Worm (Caenorhabditis elegans) whole organism, mixed stage, embryonic: Measurements from ENCODE around the gene F54B8.4.
"Not testable (repeated sequence)": the region's sequence is repeated elsewhere in the genome, so short reads cannot be mapped to it uniquely, and the experiment has no call there.

Experiments used
- M03D4.4 ChIP-seq: sonication (generic microtip); optimal IDR thresholded peaks from 2 replicates; lab custom pipeline; 2017; ENCODE audit warnings: mild to moderate bottlenecking, missing genetic modification characterization, missing compliant biosample characterization
- bed-3 ChIP-seq: fragments of 200-800 bp; sonication (Bioruptor generic); optimal IDR thresholded peaks from 3 replicates; lab custom pipeline; 2018; ENCODE audit warnings: mild to moderate bottlenecking, missing genetic modification characterization, moderate library complexity, missing compliant biosample characterization
- blmp-1 ChIP-seq: fragments of 150-350 bp; optimal IDR thresholded peaks from 2 replicates; lab custom pipeline; 2014; ENCODE audit warnings: missing biosample characterization, missing genetic modification characterization
- ceh-43 ChIP-seq: fragments of 200-800 bp; sonication (Bioruptor generic); optimal IDR thresholded peaks from 2 replicates; lab custom pipeline; 2018; ENCODE audit warnings: mild to moderate bottlenecking, missing genetic modification characterization, moderate library complexity, missing compliant biosample characterization
- ceh-83 ChIP-seq: fragments of 200-800 bp; sonication (Bioruptor generic); optimal IDR thresholded peaks from 2 replicates; lab custom pipeline; 2018; ENCODE audit warnings: mild to moderate bottlenecking, missing genetic modification characterization, missing compliant biosample characterization
- ces-1 ChIP-seq: fragments of 150-350 bp; optimal IDR thresholded peaks from 2 replicates; lab custom pipeline; 2014; ENCODE audit warnings: missing biosample characterization, missing genetic modification reagents, missing genetic modification characterization
- cnd-1 ChIP-seq: fragments of 200-800 bp; sonication (Bioruptor generic); optimal IDR thresholded peaks from 2 replicates; lab custom pipeline; 2018; ENCODE audit warnings: mild to moderate bottlenecking, missing genetic modification characterization, missing compliant biosample characterization
- drap-1 ChIP-seq: fragments of 200-800 bp; sonication (Bioruptor generic); optimal IDR thresholded peaks from 3 replicates; lab custom pipeline; 2018; ENCODE audit warnings: mild to moderate bottlenecking, missing genetic modification characterization, missing compliant biosample characterization
- elt-1 ChIP-seq: sonication (generic microtip); optimal IDR thresholded peaks from 2 replicates; lab custom pipeline; 2017; ENCODE audit warnings: missing genetic modification characterization, mild to moderate bottlenecking, missing compliant biosample characterization, antibody characterized with exemption, moderate library complexity, borderline replicate concordance; ENCODE audit not compliant: insufficient read depth
- elt-3 ChIP-seq: fragments of 150-350 bp; optimal IDR thresholded peaks from 2 replicates; lab custom pipeline; 2014; ENCODE audit warnings: missing biosample characterization, missing genetic modification characterization
- flh-1 ChIP-seq: fragments of 200-800 bp; sonication (Bioruptor generic); optimal IDR thresholded peaks from 2 replicates; lab custom pipeline; 2018; ENCODE audit warnings: mild to moderate bottlenecking, missing genetic modification characterization, moderate library complexity, missing compliant biosample characterization
- lin-13 ChIP-seq: fragments of 150-350 bp; optimal IDR thresholded peaks from 2 replicates; lab custom pipeline; 2014; ENCODE audit warnings: missing biosample characterization, missing genetic modification characterization
- lsy-2 ChIP-seq: fragments of 150-350 bp; optimal IDR thresholded peaks from 2 replicates; lab custom pipeline; 2014; ENCODE audit warnings: missing biosample characterization, missing genetic modification characterization
- mab-5 ChIP-seq: fragments of 150-350 bp; optimal IDR thresholded peaks from 2 replicates; lab custom pipeline; 2014; ENCODE audit warnings: missing biosample characterization, missing genetic modification characterization
- mep-1 ChIP-seq: fragments of 150-350 bp; optimal IDR thresholded peaks from 2 replicates; lab custom pipeline; 2017; ENCODE audit warnings: missing biosample characterization, missing genetic modification reagents, missing genetic modification characterization, inconsistent platforms
- mls-2 ChIP-seq: sonication (generic microtip); optimal IDR thresholded peaks from 2 replicates; lab custom pipeline; 2016; ENCODE audit warnings: mild to moderate bottlenecking, missing genetic modification characterization, moderate library complexity, missing compliant biosample characterization
- nhr-12 ChIP-seq: fragments of 150-350 bp; optimal IDR thresholded peaks from 2 replicates; lab custom pipeline; 2014; ENCODE audit warnings: missing biosample characterization, missing genetic modification characterization
- nhr-2 ChIP-seq: fragments of 150-350 bp; optimal IDR thresholded peaks from 2 replicates; lab custom pipeline; 2014; ENCODE audit warnings: missing biosample characterization, missing genetic modification characterization
- nhr-237 ChIP-seq: fragments of 150-350 bp; optimal IDR thresholded peaks from 2 replicates; lab custom pipeline; 2014; ENCODE audit warnings: missing biosample characterization, missing genetic modification characterization
- nhr-28 ChIP-seq: fragments of 150-350 bp; optimal IDR thresholded peaks from 2 replicates; lab custom pipeline; 2014; ENCODE audit warnings: missing biosample characterization, missing genetic modification characterization
- nhr-76 ChIP-seq: sonication (generic microtip); optimal IDR thresholded peaks from 2 replicates; lab custom pipeline; 2017; ENCODE audit warnings: missing biosample characterization, missing genetic modification characterization
- pha-4 ChIP-seq: fragments of 150-350 bp; optimal IDR thresholded peaks from 2 replicates; lab custom pipeline; 2018; ENCODE audit warnings: missing biosample characterization, missing genetic modification reagents, missing genetic modification characterization
- sem-2 ChIP-seq: fragments of 200-800 bp; sonication (Bioruptor generic); optimal IDR thresholded peaks from 2 replicates; lab custom pipeline; 2018; ENCODE audit warnings: mild to moderate bottlenecking, missing genetic modification characterization, missing compliant biosample characterization
- snpc-4 ChIP-seq: fragments of 150-350 bp; optimal IDR thresholded peaks from 2 replicates; lab custom pipeline; 2014; ENCODE audit warnings: missing biosample characterization, missing genetic modification characterization
- sptf-1 ChIP-seq: sonication (generic microtip); optimal IDR thresholded peaks from 2 replicates; lab custom pipeline; 2017; ENCODE audit warnings: mild to moderate bottlenecking, missing genetic modification characterization, moderate library complexity, missing compliant biosample characterization
- unc-120 ChIP-seq: sonication (generic microtip); optimal IDR thresholded peaks from 2 replicates; lab custom pipeline; 2017; ENCODE audit warnings: missing genetic modification characterization, missing compliant biosample characterization; ENCODE audit not compliant: poor library complexity, severe bottlenecking
- unc-62 ChIP-seq: fragments of 150-350 bp; optimal IDR thresholded peaks from 2 replicates; lab custom pipeline; 2014; ENCODE audit warnings: missing biosample characterization, missing genetic modification reagents, missing genetic modification characterization
- zip-8 ChIP-seq: fragments of 150-350 bp; optimal IDR thresholded peaks from 2 replicates; lab custom pipeline; 2014; ENCODE audit warnings: missing biosample characterization, missing genetic modification characterization
- ztf-11 ChIP-seq: fragments of 150-350 bp; optimal IDR thresholded peaks from 2 replicates; lab custom pipeline; 2014; ENCODE audit warnings: missing biosample characterization, missing genetic modification characterization

The F54B8.4 gene

DNA sequence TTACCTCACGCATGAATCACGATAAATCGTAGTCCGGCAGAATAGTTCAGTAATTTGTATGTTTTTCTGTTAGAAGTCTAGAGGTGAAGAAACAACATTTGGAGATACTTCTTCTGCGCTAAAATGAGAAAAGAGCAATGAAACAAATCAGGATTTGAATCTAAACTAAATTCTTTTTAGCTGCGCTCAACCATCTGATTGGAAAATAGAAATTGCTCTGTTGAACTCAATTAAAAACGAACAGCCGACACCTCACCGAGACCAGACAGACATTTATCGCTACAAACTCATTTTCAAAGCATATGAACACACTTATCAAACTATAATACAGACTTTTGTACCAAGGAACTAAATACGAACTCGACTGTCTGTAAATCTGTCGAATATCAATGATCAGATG lies 13.6 kb upstream of the F54B8.4 start, which contains the start of gene T26E4.9:
Gene T26E4.9 (minus strand): TSS at position 101 of the 400 bp plus-strand sequence.
- TF ChIP-seq elt-3, nhr-76, M03D4.4 (tag; lab: Kevin White, UChicago): not testable (repeated sequence)

ce11 chrV:15803079-15803478 lies 13.1 kb upstream of the F54B8.4 start, which contains the start of gene srd-27:
Gene srd-27, plus strand, starts transcription at chrV:15803379.
- not testable (repeated sequence) for TF ChIP-seq nhr-76 (tag; lab: Kevin White, UChicago); sem-2 (GFP tag; lab: Kevin White, UChicago); ces-1 (GFP tag; lab: Kevin White, UChicago)

- TF ChIP-seq bed-3 (GFP tag; lab: Kevin White, UChicago); drap-1; sptf-1 (tag; lab: Kevin White, UChicago): not testable (repeated sequence)
Measured at ce11 chrV:15803748-15804147, 12.4 kb upstream of the F54B8.4 start, which contains the start of gene T26E4.18. Gene T26E4.18, minus strand, starts transcription at chrV:15803848.

DNA sequence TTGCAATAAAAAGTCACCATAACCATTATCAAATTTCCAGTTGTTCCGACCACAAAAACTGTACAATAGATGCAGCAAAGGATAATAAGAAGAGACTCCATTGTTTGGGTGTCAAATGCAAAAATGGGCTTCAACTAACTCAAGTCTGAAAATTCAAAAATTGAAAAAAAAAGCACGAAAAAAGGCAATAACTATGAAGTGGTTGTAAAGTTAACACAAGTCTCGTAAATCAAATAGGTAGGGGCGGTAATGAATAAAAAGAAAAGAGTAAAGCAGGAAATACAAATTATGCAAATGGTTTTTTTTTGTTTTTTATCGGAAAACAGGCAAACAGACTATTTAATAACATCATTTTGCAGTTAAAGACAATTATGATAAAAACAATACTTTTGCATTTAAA lies 8.8 kb upstream of the F54B8.4 start, which contains the start of gene srsx-38:
Gene srsx-38 (minus strand): TSS at position 101 of the 400 bp plus-strand sequence.
- TF ChIP-seq lin-13, ceh-83, nhr-12: not testable (repeated sequence)

ce11 chrV:15809543-15809942 lies 6.6 kb upstream of the F54B8.4 start, which contains the start of gene srsx-36:
Gene srsx-36, minus strand, starts transcription at chrV:15809643.
- TF ChIP-seq ceh-43 (GFP tag; lab: Kevin White, UChicago) (no peak), unc-62 (GFP tag; lab: Kevin White, UChicago) (no peak), cnd-1 (tag; lab: Kevin White, UChicago) (no peak), zip-8 (tag; lab: Kevin White, UChicago) (no peak)

DNA sequence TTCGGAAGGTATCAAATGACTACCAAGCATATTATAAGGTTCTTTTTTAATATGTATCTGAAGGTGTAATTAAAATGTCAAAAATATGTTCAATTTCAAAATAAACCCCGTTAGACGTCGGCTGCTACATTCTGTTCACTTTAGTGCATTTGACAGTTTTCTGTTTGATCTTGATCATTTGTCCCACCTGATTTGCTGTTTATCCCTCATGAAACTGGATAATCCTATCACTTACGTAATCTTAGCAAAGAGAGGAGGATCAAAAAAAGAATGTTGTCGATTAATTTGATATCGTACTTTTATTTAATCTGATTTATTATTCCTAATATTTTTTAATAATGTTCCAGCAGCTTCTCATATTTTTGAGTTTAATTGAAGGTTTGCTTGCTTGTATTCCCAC lies 5.7 kb upstream of the F54B8.4 start, which contains the start of gene F54B8.1:
Gene F54B8.1 (plus strand): TSS at position 301 of the 400 bp plus-strand sequence.
- TF ChIP-seq lsy-2 (tag; lab: Kevin White, UChicago): no peak
- TF ChIP-seq nhr-237 (tag; lab: Kevin White, UChicago): no peak
- TF ChIP-seq M03D4.4 (tag; lab: Kevin White, UChicago): no peak
- no peak for TF ChIP-seq bed-3 (GFP tag; lab: Kevin White, UChicago)
- TF ChIP-seq mls-2: no peak
- no peak for TF ChIP-seq nhr-2 (tag; lab: Kevin White, UChicago)
- no peak for TF ChIP-seq drap-1
- TF ChIP-seq sem-2 (GFP tag; lab: Kevin White, UChicago): no peak
- TF ChIP-seq flh-1: no peak
- TF ChIP-seq elt-3 (tag; lab: Kevin White, UChicago): no peak
- no peak for TF ChIP-seq ces-1 (GFP tag; lab: Kevin White, UChicago)
- TF ChIP-seq unc-62 (GFP tag; lab: Kevin White, UChicago): no peak
- TF ChIP-seq snpc-4: no peak
- no peak for TF ChIP-seq nhr-28 (tag; lab: Kevin White, UChicago)
- no peak for TF ChIP-seq mep-1 (tag; lab: Kevin White, UChicago)
- no peak for TF ChIP-seq ceh-43 (GFP tag; lab: Kevin White, UChicago)
- no peak for TF ChIP-seq mab-5
- TF ChIP-seq lin-13: no peak

ce11 chrV:15811982-15812381 lies 4.2 kb upstream of the F54B8.4 start, which contains the start of gene nhr-282:
Gene nhr-282, plus strand, starts transcription at chrV:15812282.
- not testable (repeated sequence) for TF ChIP-seq nhr-76 (tag; lab: Kevin White, UChicago); M03D4.4 (tag; lab: Kevin White, UChicago); sem-2 (GFP tag; lab: Kevin White, UChicago)
- TF ChIP-seq, all 35 proteins: peak for 0; not testable (repeated sequence) for 35

- TF ChIP-seq sptf-1 (tag; lab: Kevin White, UChicago): no peak
- no peak for TF ChIP-seq lsy-2 (tag; lab: Kevin White, UChicago)
- TF ChIP-seq sem-2 (GFP tag; lab: Kevin White, UChicago): no peak
- no peak for TF ChIP-seq blmp-1
- no peak for TF ChIP-seq mab-5
- TF ChIP-seq elt-1: no peak
- no peak for TF ChIP-seq bed-3 (GFP tag; lab: Kevin White, UChicago)
- no peak for TF ChIP-seq flh-1
- TF ChIP-seq nhr-76 (tag; lab: Kevin White, UChicago): no peak
- no peak for TF ChIP-seq ceh-43 (GFP tag; lab: Kevin White, UChicago)
- TF ChIP-seq unc-120 (tag; lab: Kevin White, UChicago): no peak
- TF ChIP-seq mep-1 (tag; lab: Kevin White, UChicago): no peak
- TF ChIP-seq ceh-83: no peak
- TF ChIP-seq drap-1: no peak
- TF ChIP-seq ztf-11 (tag; lab: Kevin White, UChicago): no peak
- TF ChIP-seq nhr-237 (tag; lab: Kevin White, UChicago): no peak
- no peak for TF ChIP-seq snpc-4
- TF ChIP-seq unc-62 (GFP tag; lab: Kevin White, UChicago): no peak
- TF ChIP-seq pha-4 (tag; lab: Kevin White, UChicago): no peak
- no peak for TF ChIP-seq nhr-28 (tag; lab: Kevin White, UChicago)
Measured at ce11 chrV:15817746-15818145, 1.6 kb downstream of the F54B8.4 start, which contains the start of gene abf-3. Gene abf-3, minus strand, starts transcription at chrV:15817846.
